Fruit fly (Drosophila melanogaster) whole organism: Measurements from ENCODE around the gene CG3918.

Experiments
- CG8478 ChIP-seq: fragments of >200 bp; optimal IDR thresholded peaks from 2 replicates; lab custom pipeline; 2018; ENCODE audit warnings: inconsistent platforms
- Dll ChIP-seq: fragments of >200 bp; optimal IDR thresholded peaks from 2 replicates; lab custom pipeline; 2017
- EcR ChIP-seq, 2 experiments: fragments of >200 bp; optimal IDR thresholded peaks; 2 replicates each; lab custom pipeline; 2017; ENCODE audit warnings: missing biosample characterization in 2 of 2, missing genetic modification characterization in 2 of 2, missing genetic modification reagents in 2 of 2
- pan ChIP-seq: fragments of >200 bp; optimal IDR thresholded peaks from 2 replicates; lab custom pipeline; 2017
- psq ChIP-seq: fragments of >200 bp; optimal IDR thresholded peaks from 2 replicates; lab custom pipeline; 2017
- usp ChIP-seq: fragments of >200 bp; optimal IDR thresholded peaks from 2 replicates; lab custom pipeline; 2017; ENCODE audit warnings: missing biosample characterization, missing genetic modification characterization, mixed read lengths

The CG3918 gene

dm6 chrX:6543569-6544173, 19.4 kb downstream of the CG3918 start:
- TF ChIP-seq pan: no peak
- no peak for TF ChIP-seq CG8478 (lab: Kevin White, UChicago)
- TF ChIP-seq psq: no peak

DNA sequence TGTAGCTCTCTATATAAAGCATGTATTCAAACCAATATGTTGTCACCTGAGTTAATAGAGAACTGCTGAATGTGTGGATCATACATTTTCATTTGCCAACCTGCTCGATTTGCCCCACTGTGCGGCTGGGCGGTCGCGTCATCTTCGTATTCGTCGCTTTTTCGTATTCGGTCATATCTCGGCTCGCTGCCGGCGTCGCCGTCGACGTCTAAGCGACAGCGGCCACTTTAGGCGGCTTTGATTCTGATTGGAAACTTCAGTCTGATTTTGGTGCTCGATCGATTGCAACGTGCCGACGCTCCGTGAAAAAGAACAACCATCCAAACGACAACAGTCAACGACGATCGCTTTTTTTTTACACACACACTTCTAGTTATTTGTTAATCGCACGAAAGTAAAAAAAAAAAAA, 21.6 kb downstream of the CG3918 start:
- TF ChIP-seq usp (GFP tag; lab: Kevin White, UChicago): no peak

DNA sequence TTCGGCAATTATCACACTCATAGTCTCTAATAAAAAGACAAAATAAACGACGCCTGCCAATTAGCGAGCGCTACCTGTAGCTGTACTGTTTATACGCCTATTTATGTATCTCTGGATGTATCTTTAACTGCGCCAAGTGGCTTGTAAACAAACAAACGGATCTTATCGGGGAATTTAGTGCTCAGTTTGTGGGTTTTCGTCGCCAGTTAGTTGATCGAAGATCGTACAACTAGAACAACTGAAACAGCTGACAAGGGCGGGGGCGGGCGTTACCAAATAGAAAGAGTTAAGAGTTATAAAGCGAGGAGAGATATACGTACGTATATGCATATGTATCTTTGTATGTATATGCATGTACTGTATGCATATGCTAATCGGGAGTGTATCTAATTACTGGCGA, 22.7 kb downstream of the CG3918 start:
- TF ChIP-seq psq (no peak), Dll (no peak)

- TF ChIP-seq CG8478 (lab: Kevin White, UChicago) (no peak), psq (no peak), usp (GFP tag; lab: Kevin White, UChicago) (no peak), pan (no peak), EcR (GFP tag; optimal IDR thresholded peaks at IDR 0.05; lab: Kevin White, UChicago) (no peak), Dll (no peak)
Measured at dm6 chrX:6549428-6550117, 25.3 kb downstream of the CG3918 start.

DNA sequence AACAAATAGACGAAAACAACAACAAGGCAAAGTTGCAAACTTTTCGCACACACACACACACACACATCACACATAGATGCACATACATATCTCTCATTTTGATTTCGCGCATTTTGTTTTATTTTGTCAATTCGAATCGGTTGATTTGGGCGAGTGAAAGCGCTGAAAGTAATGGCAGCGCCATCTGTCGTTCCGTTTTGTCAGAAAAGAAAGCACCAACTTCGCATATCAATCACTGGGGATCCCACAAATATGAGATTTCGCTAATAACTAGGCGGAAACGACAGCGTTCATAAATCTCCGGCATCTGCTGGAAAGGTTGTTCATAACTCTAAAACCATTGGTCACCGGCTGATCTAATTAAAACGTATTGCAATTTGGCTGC, 25.8 kb downstream of the CG3918 start:
- no peak for TF ChIP-seq EcR (GFP tag; optimal IDR thresholded peaks at IDR 0.05; lab: Kevin White, UChicago)
- no peak for TF ChIP-seq psq
- no peak for TF ChIP-seq Dll
- TF ChIP-seq pan: no peak
- TF ChIP-seq CG8478 (lab: Kevin White, UChicago): no peak
- no peak for TF ChIP-seq usp (GFP tag; lab: Kevin White, UChicago)

dm6 chrX:6551464-6551863, 27.2 kb downstream of the CG3918 start:
- no peak for TF ChIP-seq usp (GFP tag; lab: Kevin White, UChicago)
- no peak for TF ChIP-seq Dll
- TF ChIP-seq EcR (GFP tag; optimal IDR thresholded peaks at IDR 0.05; lab: Kevin White, UChicago): no peak
- no peak for TF ChIP-seq pan
- TF ChIP-seq CG8478 (lab: Kevin White, UChicago): no peak
- TF ChIP-seq psq: no peak

- no peak for TF ChIP-seq pan
- no peak for TF ChIP-seq CG8478 (lab: Kevin White, UChicago)
- TF ChIP-seq usp (GFP tag; lab: Kevin White, UChicago): no peak
- TF ChIP-seq Dll: no peak
- no peak for TF ChIP-seq psq
- TF ChIP-seq EcR (GFP tag; optimal IDR thresholded peaks at IDR 0.05; lab: Kevin White, UChicago): no peak
Measured at dm6 chrX:6571234-6571915, 47.1 kb downstream of the CG3918 start.

- no peak for TF ChIP-seq EcR (GFP tag; optimal IDR thresholded peaks at IDR 0.05; lab: Kevin White, UChicago)
- no peak for TF ChIP-seq Dll
Measured at dm6 chrX:6573799-6574198, 49.5 kb downstream of the CG3918 start.

DNA sequence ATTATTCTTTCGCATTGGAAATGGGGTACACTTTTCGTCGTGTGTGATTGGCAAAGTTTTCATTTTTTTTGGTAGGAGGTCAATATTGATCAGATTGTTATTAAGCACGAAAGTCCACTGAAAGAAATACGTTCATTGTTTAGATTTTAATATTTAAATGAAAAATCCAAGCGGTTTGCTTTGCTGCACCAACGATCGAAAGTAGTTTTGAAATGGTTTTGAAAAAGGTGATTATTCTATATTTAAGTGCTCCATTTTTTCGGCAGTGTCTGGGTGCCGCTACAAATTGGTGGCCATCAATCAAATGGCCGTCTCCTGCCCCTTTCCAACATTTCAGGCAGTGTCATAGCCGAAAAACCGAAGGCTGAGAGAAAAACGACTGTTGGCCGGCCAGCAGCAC, 50.2 kb downstream of the CG3918 start:
- TF ChIP-seq CG8478 (lab: Kevin White, UChicago): no peak
- no peak for TF ChIP-seq Dll
- TF ChIP-seq EcR (GFP tag; optimal IDR thresholded peaks at IDR 0.05; lab: Kevin White, UChicago): no peak
- no peak for TF ChIP-seq usp (GFP tag; lab: Kevin White, UChicago)
- TF ChIP-seq pan: no peak
- TF ChIP-seq psq: no peak
